Worm (Caenorhabditis elegans) whole organism, L2 larva: ENCODE measurements around the gene str-37.

Experiments
- ama-1 ChIP-seq: fragments of 150-350 bp; optimal IDR thresholded peaks from 2 replicates; lab custom pipeline; 2018; ENCODE audit warnings: inconsistent platforms
- blmp-1 ChIP-seq: sonication (generic microtip); optimal IDR thresholded peaks from 2 replicates; lab custom pipeline; 2017; ENCODE audit warnings: missing genetic modification characterization, mild to moderate bottlenecking, missing compliant biosample characterization, antibody characterized with exemption, moderate library complexity; ENCODE audit not compliant: insufficient read depth
- dmd-4 ChIP-seq: sonication (generic microtip); optimal IDR thresholded peaks from 2 replicates; lab custom pipeline; 2017; ENCODE audit warnings: missing biosample characterization, missing genetic modification characterization
- fos-1 ChIP-seq: fragments of 150-350 bp; optimal IDR thresholded peaks from 2 replicates; lab custom pipeline; 2014; ENCODE audit warnings: missing biosample characterization, missing genetic modification characterization
- nhr-11 ChIP-seq: fragments of 150-350 bp; optimal IDR thresholded peaks from 2 replicates; lab custom pipeline; 2014; ENCODE audit warnings: missing biosample characterization, missing genetic modification characterization
- nhr-129 ChIP-seq: fragments of 150-350 bp; optimal IDR thresholded peaks from 2 replicates; lab custom pipeline; 2014; ENCODE audit warnings: missing biosample characterization, missing genetic modification characterization
- nhr-6 ChIP-seq: fragments of 150-350 bp; optimal IDR thresholded peaks from 2 replicates; lab custom pipeline; 2014; ENCODE audit warnings: missing biosample characterization, missing genetic modification characterization
- snpc-4 ChIP-seq: fragments of 150-350 bp; optimal IDR thresholded peaks from 2 replicates; lab custom pipeline; 2014; ENCODE audit warnings: missing biosample characterization, missing genetic modification characterization

ce11 chrV:13345867-13346328, 18.3 kb downstream of the str-37 start, which contains the start of gene twk-43:
- no peak for TF ChIP-seq nhr-6 (tag; lab: Kevin White, UChicago)
- no peak for TF ChIP-seq fos-1 (tag; lab: Kevin White, UChicago)
- no peak for TF ChIP-seq snpc-4 (tag; lab: Kevin White, UChicago)
- no peak for TF ChIP-seq nhr-11
- TF ChIP-seq dmd-4, result no peak
- TF ChIP-seq ama-1 (lab: Kevin White, UChicago), result no peak
- no peak for TF ChIP-seq blmp-1
- no peak for TF ChIP-seq nhr-129
